Worm (Caenorhabditis elegans): ENCODE measurements around the gene asps-1.

DNA sequence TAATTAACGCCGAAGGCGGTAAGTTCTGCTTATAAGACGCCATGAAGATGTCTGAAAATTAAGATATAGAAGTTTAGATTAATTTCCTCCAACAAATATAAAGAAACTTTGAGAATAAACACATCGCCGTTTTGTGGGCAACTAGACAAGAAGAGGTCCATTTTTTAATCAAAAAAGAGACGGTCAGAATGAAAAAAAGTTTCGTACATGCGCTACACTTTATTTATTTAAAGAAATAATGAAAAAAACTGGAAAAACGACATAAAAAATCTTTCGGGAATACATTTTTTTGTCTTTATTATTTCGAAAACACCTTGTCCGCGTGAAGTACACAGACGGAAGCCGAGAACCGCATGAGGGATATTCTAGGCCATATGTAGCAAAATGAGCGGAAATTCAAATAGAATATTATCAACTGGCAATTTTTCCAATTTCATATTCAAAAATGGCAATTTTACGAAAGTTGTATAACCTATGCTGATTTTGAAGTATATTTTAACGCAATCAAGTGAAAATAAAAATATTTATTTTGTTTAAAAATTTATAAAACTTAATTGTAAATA, 38.7 kb upstream of the asps-1 start, which contains the start of gene sluh-7:
- TF ChIP-seq nhr-11 (tag; optimal IDR thresholded peaks at IDR 0.05) = no peak
- no peak for TF ChIP-seq ceh-24 (tag; optimal IDR thresholded peaks at IDR 0.05)
- no peak for TF ChIP-seq elt-4 (tag; optimal IDR thresholded peaks at IDR 0.05)
